Worm (Caenorhabditis elegans) whole organism, L4/young adult: ENCODE results near the gene git-1.

Source experiments
- W03F9.2 ChIP-seq: fragments of 150-350 bp; optimal IDR thresholded peaks from 2 replicates; lab custom pipeline; 2014; ENCODE audit warnings: missing biosample characterization, missing genetic modification characterization
- dao-5 ChIP-seq: sonication (generic microtip); optimal IDR thresholded peaks from 2 replicates; lab custom pipeline; 2016; ENCODE audit warnings: missing genotype, missing genetic modification characterization, moderate library complexity, missing compliant biosample characterization
- him-1 ChIP-seq: sonication (generic microtip); optimal IDR thresholded peaks from 2 replicates; lab custom pipeline; 2016; ENCODE audit warnings: missing genotype, missing genetic modification reagents, missing genetic modification characterization, missing compliant biosample characterization

git-1 gene

ce11 chrX:10542313-10543048 lies 17.8 kb downstream of the git-1 start, which contains the start of the genes F59F5.3 and F59F5.4:
Gene F59F5.3 (minus strand): TSS chrX:10542413.
Gene F59F5.4 (plus strand): TSS chrX:10542998.
- TF ChIP-seq W03F9.2 (tag; lab: Kevin White, UChicago) (no peak), him-1 (no peak), dao-5 (tag; lab: Kevin White, UChicago) (no peak)

DNA sequence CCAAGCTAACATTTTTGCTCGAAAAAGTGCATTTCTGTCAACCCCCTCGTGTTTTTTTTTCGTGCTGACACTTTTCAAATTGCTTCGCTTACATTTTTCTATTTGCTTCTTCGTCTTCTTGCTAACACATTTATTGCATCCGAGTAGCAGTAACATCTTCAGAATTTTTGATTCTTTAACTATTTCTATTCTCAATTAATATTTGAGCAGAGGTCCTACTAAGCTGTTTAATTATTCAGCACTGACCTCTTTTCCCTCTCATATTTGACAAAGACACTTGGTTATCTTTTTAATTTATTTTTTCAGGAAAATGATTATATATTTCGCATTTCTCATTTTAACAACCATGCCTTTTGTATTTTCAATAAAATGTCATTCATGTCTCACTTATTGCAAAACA lies 21.0 kb downstream of the git-1 start, which contains the start of gene F59F5.5:
Gene F59F5.5, plus strand, starts transcription at position 301 of the 400 bp plus-strand sequence.
- TF ChIP-seq dao-5 (tag; lab: Kevin White, UChicago) (no peak), W03F9.2 (tag; lab: Kevin White, UChicago) (no peak), him-1 (no peak)

- TF ChIP-seq him-1 (no peak), W03F9.2 (tag; lab: Kevin White, UChicago) (no peak), dao-5 (tag; lab: Kevin White, UChicago) (no peak)
Observed at ce11 chrX:10553048-10553447, 28.4 kb downstream of the git-1 start.

DNA sequence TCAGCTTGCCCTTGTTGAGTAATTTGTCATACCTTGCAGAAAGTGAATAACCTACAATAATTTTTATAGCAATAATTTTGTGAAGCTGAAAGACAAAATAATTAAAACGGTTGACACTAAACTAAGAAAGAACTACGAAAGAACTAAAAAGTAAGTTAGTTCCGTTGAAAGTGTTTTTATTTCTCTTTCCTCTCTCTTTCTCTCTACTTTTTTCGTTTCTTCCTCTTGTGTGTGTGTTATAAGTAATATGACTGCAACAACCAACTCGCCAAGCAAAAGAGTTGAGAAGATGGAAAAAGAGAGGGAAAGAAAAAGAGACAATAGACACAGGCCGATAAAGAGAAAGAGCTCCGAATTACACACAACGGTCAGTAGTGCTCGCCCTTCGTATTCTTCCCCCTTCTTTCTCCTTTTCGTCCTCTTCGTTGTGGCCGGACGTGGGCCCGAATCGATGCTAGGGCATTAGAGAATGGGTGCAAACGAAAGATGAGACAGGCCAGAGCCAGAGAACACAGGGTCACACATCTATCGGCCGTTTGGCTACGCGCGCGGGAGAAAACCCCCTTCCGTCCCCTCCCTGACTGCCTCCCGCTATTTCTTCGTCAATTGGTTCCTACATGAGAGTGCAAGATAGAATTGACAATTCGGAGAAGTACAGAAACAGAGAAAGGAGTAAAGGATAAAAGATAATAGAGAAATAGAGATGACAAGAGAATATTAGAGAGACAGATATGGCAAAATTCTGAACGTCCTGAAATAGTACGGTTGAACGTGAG lies 30.7 kb downstream of the git-1 start, which contains the start of gene syd-2:
Gene syd-2, minus strand, starts transcription at position 51 of the 776 bp plus-strand sequence.
- TF ChIP-seq W03F9.2 (tag; lab: Kevin White, UChicago), result no peak
- TF ChIP-seq him-1, result peak; percentile 87
- TF ChIP-seq dao-5 (tag; lab: Kevin White, UChicago), result peak; percentile 6

ce11 chrX:10556764-10557163 lies 32.1 kb downstream of the git-1 start:
- TF ChIP-seq dao-5 (tag; lab: Kevin White, UChicago), result no peak
- TF ChIP-seq him-1, result no peak
- no peak for TF ChIP-seq W03F9.2 (tag; lab: Kevin White, UChicago)

DNA sequence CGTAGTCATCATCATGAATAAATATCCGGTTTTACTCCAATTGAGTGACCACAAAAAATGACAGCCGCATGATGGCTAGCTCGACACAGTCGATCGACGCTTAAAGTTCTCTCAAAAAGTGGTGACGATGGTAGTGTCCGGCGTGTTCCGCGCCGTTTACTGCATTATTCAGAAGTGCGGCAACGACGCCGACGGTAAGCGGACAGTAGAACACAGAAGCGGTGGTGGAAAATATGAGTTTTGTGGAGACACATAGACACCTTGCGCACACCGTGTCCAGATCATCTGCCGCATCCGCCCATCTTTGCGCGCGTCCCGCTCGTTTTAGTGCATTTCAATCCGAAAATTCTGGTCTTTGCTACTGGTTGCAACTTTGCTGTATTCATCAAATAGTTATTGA lies 34.5 kb downstream of the git-1 start, which contains the start of gene F59F5.7:
Gene F59F5.7, plus strand, starts transcription at position 301 of the 400 bp plus-strand sequence.
- no peak for TF ChIP-seq him-1
- TF ChIP-seq W03F9.2 (tag; lab: Kevin White, UChicago), result no peak
- TF ChIP-seq dao-5 (tag; lab: Kevin White, UChicago), result no peak

DNA sequence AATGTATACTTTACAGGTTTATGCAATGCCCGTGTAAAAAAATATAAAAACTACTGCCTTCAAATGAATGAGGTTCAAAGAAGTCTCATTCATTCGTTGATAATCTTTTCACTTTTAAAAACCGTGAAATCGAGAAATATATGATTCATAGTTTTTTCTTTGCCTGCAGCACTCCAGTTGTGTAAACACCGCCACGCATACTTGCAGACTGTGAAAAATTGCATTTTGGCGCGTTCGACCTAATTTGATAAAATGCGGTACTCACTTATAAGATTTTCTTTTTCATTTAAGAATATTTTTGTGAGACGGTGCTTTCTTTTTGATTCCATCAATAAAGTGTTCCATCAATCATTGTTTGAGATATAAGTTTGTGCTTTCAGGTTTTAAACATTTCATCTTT lies 42.1 kb downstream of the git-1 start:
- no peak for TF ChIP-seq W03F9.2 (tag; lab: Kevin White, UChicago)
- no peak for TF ChIP-seq him-1
- TF ChIP-seq dao-5 (tag; lab: Kevin White, UChicago), result no peak

- TF ChIP-seq dao-5 (tag; lab: Kevin White, UChicago) (peak; percentile 7), him-1 (peak; percentile 94), W03F9.2 (tag; lab: Kevin White, UChicago) (peak; percentile 82)
Observed at ce11 chrX:10568385-10569149, 43.9 kb downstream of the git-1 start.

DNA sequence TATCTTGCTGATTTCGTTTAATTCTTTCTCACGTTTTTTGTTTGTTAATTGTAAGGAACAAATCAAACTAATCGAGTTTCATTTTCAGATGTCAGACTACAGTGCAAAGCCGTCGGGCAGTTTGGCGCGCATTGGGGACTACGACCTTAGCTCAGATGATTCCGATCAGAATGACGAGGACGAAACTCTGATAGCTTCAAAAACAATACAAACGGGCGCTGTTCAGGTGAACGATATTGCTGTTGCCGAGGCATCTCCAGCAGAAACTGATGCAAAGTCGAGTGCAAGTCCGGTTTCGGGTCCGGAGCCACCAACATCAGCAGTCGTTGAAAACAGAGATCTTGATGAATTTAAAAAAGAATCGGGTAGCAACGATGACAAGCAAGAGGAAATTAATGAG lies 44.5 kb downstream of the git-1 start, which contains the start of gene bet-2:
Gene bet-2, plus strand, starts transcription at position 89 of the 400 bp plus-strand sequence.
- TF ChIP-seq dao-5 (tag; lab: Kevin White, UChicago), result no peak
- TF ChIP-seq him-1, result no peak
- no peak for TF ChIP-seq W03F9.2 (tag; lab: Kevin White, UChicago)

DNA sequence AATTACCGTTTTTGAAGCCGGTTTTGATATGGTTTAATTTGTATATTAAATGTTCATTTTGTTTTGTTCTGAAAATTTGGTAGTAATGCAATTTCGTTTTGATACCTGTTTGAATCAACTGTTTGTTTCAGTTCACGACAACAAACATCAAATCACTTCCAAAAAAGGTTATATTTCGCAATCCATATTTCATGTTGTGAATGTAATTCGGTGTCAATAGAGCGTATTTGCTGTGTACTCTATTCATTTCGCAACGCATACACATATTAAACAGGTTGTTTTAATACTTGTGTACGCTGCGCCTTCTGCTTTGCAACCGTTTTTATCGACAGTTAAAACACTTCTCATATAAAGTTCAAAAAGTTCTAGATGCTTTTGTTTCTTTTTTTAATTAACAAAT lies 51.7 kb downstream of the git-1 start:
- TF ChIP-seq W03F9.2 (tag; lab: Kevin White, UChicago) (no peak), dao-5 (tag; lab: Kevin White, UChicago) (no peak), him-1 (no peak)

DNA sequence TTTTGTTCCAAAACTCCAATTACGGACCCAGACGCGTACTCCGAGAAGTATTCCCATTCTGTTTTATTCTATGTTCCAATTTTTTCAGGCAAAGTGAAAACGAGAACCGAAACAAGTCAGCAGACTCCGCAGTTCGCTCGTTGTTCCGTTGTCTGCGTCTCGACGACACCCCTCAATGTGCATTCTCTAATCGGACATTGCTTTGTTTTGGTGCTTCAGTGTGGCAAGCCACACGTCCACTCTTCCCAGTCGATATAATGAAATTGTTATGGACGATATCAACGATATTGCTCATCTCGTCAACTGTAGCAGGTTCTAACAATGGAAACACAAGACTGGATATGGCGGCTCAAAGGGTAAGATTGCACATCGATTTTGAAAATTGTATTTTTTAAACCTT lies 52.2 kb downstream of the git-1 start, which contains the start of gene nhx-5:
Gene nhx-5, plus strand, starts transcription at position 82 of the 400 bp plus-strand sequence.
- TF ChIP-seq W03F9.2 (tag; lab: Kevin White, UChicago) (no peak), him-1 (no peak), dao-5 (tag; lab: Kevin White, UChicago) (no peak)
